Worm (Caenorhabditis elegans) whole organism, midembryonic: Measurements from ENCODE around the gene duxl-1.

Experiments
- T22C8.4 ChIP-seq: fragments of 200-800 bp; sonication (Bioruptor generic); IDR thresholded peaks from 2 replicates; pipeline ENCODE4 v1.3.6; 2022; ENCODE audit warnings: missing genetic modification characterization, missing compliant biosample characterization
- flt-1 ChIP-seq: fragments of 200-800 bp; sonication (Bioruptor generic); IDR thresholded peaks from 2 replicates; pipeline ENCODE4 v1.3.6; 2022; ENCODE audit warnings: missing genetic modification characterization, missing compliant biosample characterization
- klf-2 ChIP-seq: fragments of 200-800 bp; sonication (Bioruptor generic); conservative IDR thresholded peaks from 2 replicates; pipeline ENCODE4 v1.3.6; 2022; ENCODE audit warnings: missing genetic modification reagents, missing genetic modification characterization, missing compliant biosample characterization

DNA sequence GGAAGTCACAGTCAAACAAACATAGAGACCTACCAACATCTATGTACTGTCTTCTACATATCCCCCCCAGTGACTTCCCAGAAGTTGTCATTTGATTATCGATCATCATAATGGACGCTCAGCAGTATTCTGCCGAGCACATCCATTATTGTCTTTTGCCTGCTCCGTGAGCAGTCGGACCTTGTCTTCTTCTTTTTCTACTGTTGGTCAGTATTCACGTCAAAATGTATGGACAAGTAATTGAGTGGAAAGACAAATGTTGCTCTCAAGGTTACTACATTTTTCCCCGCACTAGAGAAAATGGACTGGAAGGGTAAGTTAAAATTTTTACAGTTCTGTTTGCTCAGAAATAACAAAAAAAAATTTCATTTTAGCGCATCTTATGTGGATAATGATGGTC is 8.6 kb upstream of the duxl-1 start, which contains the start of gene btb-12:
- TF ChIP-seq klf-2 (no peak), flt-1 (GFP tag; lab: Robert Waterston, UW) (no peak), T22C8.4 (GFP tag; lab: Robert Waterston, UW) (no peak)
